Fruit fly (Drosophila melanogaster): Measurements from ENCODE around the gene CG9016.

dm6 chr2L:5904585-5904984 is 18.9 kb downstream of the CG9016 start, which contains the start of gene CG9021:
- TF ChIP-seq CG13204 (GFP tag; optimal IDR thresholded peaks at IDR 0.05) (no peak), CG32121 (GFP tag; IDR thresholded peaks at IDR 0.05) (no peak), fd96Ca (GFP tag; IDR thresholded peaks at IDR 0.05) (no peak)
